Worm (Caenorhabditis elegans): Measurements from ENCODE around the gene rbm-25.

DNA sequence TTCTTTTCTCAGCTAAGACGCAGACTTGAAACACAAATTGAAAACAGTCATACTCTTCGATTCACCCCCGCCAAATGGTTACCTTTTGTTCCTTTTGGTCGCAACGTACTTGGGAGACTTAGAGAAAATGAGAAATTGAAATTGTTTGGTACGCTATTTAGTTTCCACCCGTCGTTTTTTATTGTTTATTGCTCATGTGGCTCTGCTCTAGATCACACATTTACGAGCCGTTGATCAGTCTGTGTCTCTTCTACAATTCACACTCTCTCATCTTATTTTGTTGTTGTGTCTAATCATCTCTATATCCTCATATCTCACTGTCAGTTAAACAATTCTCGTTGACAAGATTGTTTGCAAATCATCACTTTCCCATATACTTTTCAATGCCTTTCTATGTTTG lies 10.0 kb upstream of the rbm-25 start:
- TF ChIP-seq hnd-1 (tag; optimal IDR thresholded peaks at IDR 0.05): no peak
- no peak for TF ChIP-seq ceh-36 (tag; optimal IDR thresholded peaks at IDR 0.05)
- TF ChIP-seq flt-1 (GFP tag; IDR thresholded peaks at IDR 0.05): no peak
- TF ChIP-seq ets-7 (tag; optimal IDR thresholded peaks at IDR 0.05): no peak
- no peak for TF ChIP-seq scrt-1 (GFP tag; IDR thresholded peaks at IDR 0.05)
- TF ChIP-seq pes-1 (GFP tag; IDR thresholded peaks at IDR 0.05): no peak
- TF ChIP-seq ama-1 (optimal IDR thresholded peaks at IDR 0.05): no peak
- TF ChIP-seq F13C5.2 (tag; optimal IDR thresholded peaks at IDR 0.05): no peak

Data from whole organism, early embryonic.